Fruit fly (Drosophila melanogaster) whole organism, prepupa: ENCODE measurements around the gene CG5614.

Experiments
- Blimp-1 ChIP-seq: fragments of 200-800 bp; sonication (Bioruptor generic); optimal IDR thresholded peaks from 3 replicates; lab custom pipeline; 2017; ENCODE audit warnings: missing biosample characterization, missing genetic modification characterization, mild to moderate bottlenecking, moderate library complexity, missing genetic modification reagents
- CG10631 ChIP-seq: fragments of 200-800 bp; sonication (Bioruptor generic); optimal IDR thresholded peaks from 2 replicates; lab custom pipeline; 2016; ENCODE audit warnings: missing biosample characterization, missing genetic modification characterization
- CG11294 ChIP-seq: fragments of 200-800 bp; sonication (Bioruptor generic); IDR thresholded peaks from 2 replicates; pipeline ENCODE4 v1.3.6; 2022; ENCODE audit warnings: missing biosample characterization, missing genetic modification characterization
- CG11902 ChIP-seq: fragments of 200-800 bp; sonication (Bioruptor generic); optimal IDR thresholded peaks from 3 replicates; lab custom pipeline; 2016; ENCODE audit warnings: missing biosample characterization, missing genetic modification characterization
- CG15336 ChIP-seq: fragments of 200-800 bp; sonication (Bioruptor generic); IDR thresholded peaks from 2 replicates; pipeline ENCODE4 v1.3.6; 2022; ENCODE audit warnings: missing biosample characterization, missing genetic modification characterization
- CG16779 ChIP-seq: fragments of 200-800 bp; sonication (Bioruptor generic); optimal IDR thresholded peaks from 3 replicates; lab custom pipeline; 2017; ENCODE audit warnings: missing biosample characterization, mild to moderate bottlenecking, missing genetic modification characterization
- CG3032 ChIP-seq: fragments of 200-800 bp; optimal IDR thresholded peaks from 2 replicates; lab custom pipeline; 2019; ENCODE audit warnings: missing biosample characterization, mild to moderate bottlenecking, missing genetic modification characterization, moderate library complexity
- CG31627 ChIP-seq: fragments of 200-800 bp; sonication (Bioruptor generic); optimal IDR thresholded peaks from 3 replicates; lab custom pipeline; 2016; ENCODE audit warnings: missing biosample characterization, missing genetic modification characterization
- CG34406 ChIP-seq: fragments of 200-800 bp; sonication (Bioruptor generic); optimal IDR thresholded peaks from 3 replicates; lab custom pipeline; 2016; ENCODE audit warnings: missing biosample characterization, missing genetic modification characterization
- CG6163 ChIP-seq: fragments of 200-800 bp; sonication (Bioruptor generic); IDR thresholded peaks from 3 replicates; pipeline ENCODE4 v1.3.6; 2022; ENCODE audit warnings: missing biosample characterization, missing genetic modification characterization
- CG6792 ChIP-seq: fragments of 200-800 bp; sonication (Bioruptor generic); optimal IDR thresholded peaks from 3 replicates; lab custom pipeline; 2016; ENCODE audit warnings: missing biosample characterization, missing genetic modification characterization
- CG6808 ChIP-seq: fragments of 200-800 bp; sonication (Bioruptor generic); optimal IDR thresholded peaks from 3 replicates; lab custom pipeline; 2017; ENCODE audit warnings: missing biosample characterization, missing genetic modification characterization, mild to moderate bottlenecking, moderate library complexity, missing genetic modification reagents
- CG6854 ChIP-seq: fragments of 200-800 bp; sonication (Bioruptor generic); optimal IDR thresholded peaks from 2 replicates; lab custom pipeline; 2017; ENCODE audit warnings: missing biosample characterization, mild to moderate bottlenecking, missing genetic modification characterization
- CG8319 ChIP-seq: fragments of 200-800 bp; sonication (Bioruptor generic); optimal IDR thresholded peaks from 3 replicates; lab custom pipeline; 2016; ENCODE audit warnings: missing biosample characterization, missing genetic modification characterization
- CG8632 ChIP-seq: fragments of 200-800 bp; sonication (Bioruptor generic); optimal IDR thresholded peaks from 3 replicates; lab custom pipeline; 2016; ENCODE audit warnings: missing biosample characterization, missing genetic modification characterization
- Eip75B ChIP-seq: fragments of 200-800 bp; sonication (Bioruptor generic); optimal IDR thresholded peaks from 3 replicates; lab custom pipeline; 2016; ENCODE audit warnings: missing biosample characterization, missing genetic modification characterization
- Eip78C ChIP-seq: fragments of 200-800 bp; sonication (Bioruptor generic); peaks from one replicate; lab custom pipeline; 2016; ENCODE audit warnings: missing biosample characterization, missing genetic modification characterization
- Ets96B ChIP-seq: fragments of 200-800 bp; optimal IDR thresholded peaks from 2 replicates; lab custom pipeline; 2019; ENCODE audit warnings: missing biosample characterization, mild to moderate bottlenecking, missing genetic modification characterization, moderate library complexity
- Gug ChIP-seq: fragments of 200-800 bp; sonication (Bioruptor generic); IDR thresholded peaks from 2 replicates; pipeline ENCODE4 v1.3.6; 2022; ENCODE audit warnings: missing biosample characterization, missing genetic modification characterization
- OdsH ChIP-seq: fragments of 200-800 bp; sonication (Bioruptor generic); optimal IDR thresholded peaks from 3 replicates; lab custom pipeline; 2016; ENCODE audit warnings: missing biosample characterization, missing genetic modification characterization
- acj6 ChIP-seq: fragments of 200-800 bp; sonication (Bioruptor generic); optimal IDR thresholded peaks from 3 replicates; lab custom pipeline; 2016; ENCODE audit warnings: missing biosample characterization, missing genetic modification characterization
- cyc ChIP-seq: fragments of 200-800 bp; sonication (Bioruptor generic); optimal IDR thresholded peaks from 3 replicates; lab custom pipeline; 2016; ENCODE audit warnings: missing biosample characterization, missing genetic modification characterization
- dac ChIP-seq: fragments of 200-800 bp; sonication (Bioruptor generic); optimal IDR thresholded peaks from 2 replicates; lab custom pipeline; 2017; ENCODE audit warnings: missing biosample characterization, mild to moderate bottlenecking, missing genetic modification characterization
- eg ChIP-seq: fragments of 200-800 bp; sonication (Bioruptor generic); IDR thresholded peaks from 3 replicates; pipeline ENCODE4 v1.3.6; 2022; ENCODE audit warnings: missing biosample characterization, missing genetic modification characterization
- esn ChIP-seq: fragments of 200-800 bp; sonication (Bioruptor generic); optimal IDR thresholded peaks from 2 replicates; lab custom pipeline; 2016; ENCODE audit warnings: missing biosample characterization, mild to moderate bottlenecking, missing genetic modification characterization, moderate library complexity
- fd59A ChIP-seq: fragments of 200-800 bp; sonication (Bioruptor generic); optimal IDR thresholded peaks from 2 replicates; lab custom pipeline; 2017; ENCODE audit warnings: missing biosample characterization, mild to moderate bottlenecking, missing genetic modification characterization, missing genetic modification reagents
- fkh ChIP-seq: fragments of 200-800 bp; sonication (Bioruptor generic); optimal IDR thresholded peaks from 3 replicates; lab custom pipeline; 2017; ENCODE audit warnings: missing biosample characterization, mild to moderate bottlenecking, missing genetic modification characterization, moderate library complexity
- salr ChIP-seq, 2 experiments: fragments of 200-800 bp; sonication (Bioruptor generic); optimal IDR thresholded peaks; 3 replicates each; lab custom pipeline; 2016 to 2018; ENCODE audit warnings: missing biosample characterization in 2 of 2, missing genetic modification characterization in 2 of 2, mild to moderate bottlenecking in 1 of 2
- spab ChIP-seq: fragments of 200-800 bp; sonication (Bioruptor generic); optimal IDR thresholded peaks from 2 replicates; lab custom pipeline; 2017; ENCODE audit warnings: missing biosample characterization, mild to moderate bottlenecking, missing genetic modification characterization, missing genetic modification reagents
- ss ChIP-seq, 2 experiments: fragments of 200-800 bp; sonication (Bioruptor generic); optimal IDR thresholded peaks; 2 replicates in 1 of 2; 3 replicates in 1 of 2; lab custom pipeline; 2017 to 2018; ENCODE audit warnings: mild to moderate bottlenecking in 2 of 2, missing biosample characterization in 2 of 2, missing genetic modification characterization in 2 of 2, moderate library complexity in 1 of 2
- topi ChIP-seq: fragments of 200-800 bp; sonication (Bioruptor generic); optimal IDR thresholded peaks from 3 replicates; lab custom pipeline; 2016; ENCODE audit warnings: missing biosample characterization, missing genetic modification characterization

The CG5614 gene

DNA sequence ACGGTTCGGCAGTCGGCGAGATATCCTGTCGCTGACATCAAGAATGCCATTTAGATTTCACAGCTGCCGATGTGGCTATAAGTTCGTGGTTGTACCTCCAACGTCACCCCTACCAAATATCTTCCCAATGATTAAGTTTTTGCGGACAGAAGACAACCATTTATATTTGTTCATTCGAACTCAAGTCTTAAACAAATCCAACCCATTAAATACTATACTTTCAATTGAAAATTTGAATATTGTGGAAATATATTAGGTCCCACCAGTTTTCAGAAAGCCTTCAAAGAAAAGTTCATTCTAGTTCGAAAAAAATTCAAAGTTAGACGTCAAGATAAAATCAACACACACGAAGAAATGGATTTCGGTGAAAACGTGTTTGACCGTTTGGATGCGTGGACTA lies 16.8 kb upstream of the CG5614 start, which contains the start of gene CG12784:
Gene CG12784, plus strand, starts transcription at position 301 of the 400 bp plus-strand sequence.
- no peak for TF ChIP-seq CG6808 (GFP tag; lab: Kevin White, UChicago)
- no peak for TF ChIP-seq ss (GFP tag; optimal IDR thresholded peaks at IDR 0.05; lab: Kevin White, UChicago)
- TF ChIP-seq CG6163 (GFP tag; lab: Robert Waterston, UW), result no peak
- TF ChIP-seq CG6854 (GFP tag; lab: Kevin White, UChicago), result no peak
- TF ChIP-seq Eip75B (GFP tag; lab: Kevin White, UChicago), result no peak
- no peak for TF ChIP-seq CG16779 (tag; lab: Kevin White, UChicago)
- TF ChIP-seq spab (GFP tag; lab: Kevin White, UChicago), result no peak
- no peak for TF ChIP-seq Ets96B (tag; lab: Kevin White, UChicago)
- no peak for TF ChIP-seq CG15336
- no peak for TF ChIP-seq Blimp-1

- no peak for TF ChIP-seq esn (GFP tag; lab: Kevin White, UChicago)
- no peak for TF ChIP-seq salr (GFP tag; optimal IDR thresholded peaks at IDR 0.05; lab: Kevin White, UChicago)
- TF ChIP-seq topi (GFP tag; lab: Kevin White, UChicago), result no peak
- TF ChIP-seq CG8632 (GFP tag; lab: Kevin White, UChicago), result no peak
Observed at dm6 chr3R:15767338-15767737, 12.3 kb upstream of the CG5614 start, which contains the start of gene CG5623. CG5623 (minus strand) TSS chr3R:15767438.

DNA sequence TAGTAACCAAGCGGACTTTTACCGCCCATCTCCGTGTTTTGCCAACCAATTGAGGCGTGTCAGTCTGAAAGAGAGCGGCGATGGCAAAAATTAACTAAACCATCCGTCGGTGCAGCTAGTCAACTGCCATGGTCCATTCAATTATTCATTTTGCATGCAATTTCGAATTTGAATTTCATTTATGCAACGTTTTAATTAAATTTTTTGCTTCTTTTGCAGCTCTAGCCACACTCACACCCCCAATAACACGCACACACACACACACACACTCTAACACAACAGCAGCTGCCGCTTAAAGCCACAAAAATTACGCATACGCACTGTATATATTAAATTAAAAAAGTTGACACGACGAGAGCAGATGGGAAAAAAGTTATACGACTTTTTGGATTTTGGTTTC lies 10.7 kb upstream of the CG5614 start:
- no peak for TF ChIP-seq spab (GFP tag; lab: Kevin White, UChicago)
- TF ChIP-seq CG8319, result no peak
- no peak for TF ChIP-seq fkh (GFP tag; lab: Kevin White, UChicago)
- no peak for TF ChIP-seq CG15336
- no peak for TF ChIP-seq ss (GFP tag; optimal IDR thresholded peaks at IDR 0.05; lab: Kevin White, UChicago)
- TF ChIP-seq CG11294 (GFP tag; lab: Robert Waterston, UW), result no peak
- no peak for TF ChIP-seq fd59A
- no peak for TF ChIP-seq CG11902 (GFP tag; lab: Kevin White, UChicago)
- TF ChIP-seq, all 60 proteins: peak for 0

dm6 chr3R:15774128-15774527 lies 5.5 kb upstream of the CG5614 start, which contains the start of gene Ttc26:
Ttc26 (plus strand) TSS chr3R:15774416.
- no peak for TF ChIP-seq Eip75B (GFP tag; lab: Kevin White, UChicago)
- no peak for TF ChIP-seq spab (GFP tag; lab: Kevin White, UChicago)
- no peak for TF ChIP-seq acj6 (GFP tag; lab: Kevin White, UChicago)
- TF ChIP-seq CG3032 (tag; lab: Kevin White, UChicago), result no peak
- no peak for TF ChIP-seq OdsH (GFP tag; lab: Kevin White, UChicago)
- no peak for TF ChIP-seq Eip78C (GFP tag; lab: Kevin White, UChicago)
- TF ChIP-seq CG31627 (GFP tag; lab: Kevin White, UChicago), result no peak
- TF ChIP-seq dac, result no peak
- TF ChIP-seq topi (GFP tag; lab: Kevin White, UChicago), result no peak

- TF ChIP-seq fd59A (no peak), cyc (GFP tag; lab: Kevin White, UChicago) (no peak), esn (GFP tag; lab: Kevin White, UChicago) (no peak), Gug (no peak), CG8632 (GFP tag; lab: Kevin White, UChicago) (no peak), dac (no peak), eg (GFP tag; lab: Robert Waterston, UW) (no peak), OdsH (GFP tag; lab: Kevin White, UChicago) (no peak), CG34406 (GFP tag; lab: Kevin White, UChicago) (no peak), CG6792 (GFP tag; lab: Kevin White, UChicago) (no peak), CG10631 (no peak), fkh (GFP tag; lab: Kevin White, UChicago) (no peak)
Observed at dm6 chr3R:15775242-15775641, 4.4 kb upstream of the CG5614 start, which contains the start of gene CG45207. CG45207 (minus strand) TSS chr3R:15775342.
